Fruit fly (Drosophila melanogaster) whole organism, embryonic: Measurements from ENCODE around the gene Pld3.

Source experiments
- CG10267 ChIP-seq: fragments of 200-800 bp; sonication (Bioruptor generic); optimal IDR thresholded peaks from 2 replicates; lab custom pipeline; 2018; ENCODE audit warnings: missing biosample characterization, mild to moderate bottlenecking, missing genetic modification characterization, moderate library complexity
- CG13296 ChIP-seq: fragments of 200-800 bp; sonication (Bioruptor generic); optimal IDR thresholded peaks from 3 replicates; lab custom pipeline; 2018; ENCODE audit warnings: missing biosample characterization, mild to moderate bottlenecking, missing genetic modification characterization
- CG9437 ChIP-seq: fragments of 200-800 bp; sonication (Bioruptor generic); optimal IDR thresholded peaks from 2 replicates; lab custom pipeline; 2018; ENCODE audit warnings: missing biosample characterization, mild to moderate bottlenecking, missing genetic modification characterization
- Nf-YA ChIP-seq: fragments of 200-800 bp; sonication (Bioruptor generic); IDR thresholded peaks from 2 replicates; pipeline ENCODE4 v1.3.6; 2022; ENCODE audit warnings: missing biosample characterization, missing genetic modification characterization
- Side ChIP-seq: fragments of 200-800 bp; sonication (Bioruptor generic); optimal IDR thresholded peaks from 2 replicates; lab custom pipeline; 2016; ENCODE audit warnings: missing biosample characterization, missing genetic modification characterization
- chif ChIP-seq, 2 experiments: fragments of 200-800 bp; sonication (Bioruptor generic); optimal IDR thresholded peaks; 3 replicates each; lab custom pipeline; 2016; ENCODE audit warnings: missing biosample characterization in 2 of 2, missing genetic modification characterization in 2 of 2
- pzg ChIP-seq: fragments of 200-800 bp; sonication (Bioruptor generic); optimal IDR thresholded peaks from 3 replicates; lab custom pipeline; 2018; ENCODE audit warnings: missing biosample characterization, mild to moderate bottlenecking, missing genetic modification characterization, moderate library complexity
- run ChIP-seq: fragments of 200-800 bp; sonication (Bioruptor generic); optimal IDR thresholded peaks from 3 replicates; lab custom pipeline; 2018; ENCODE audit warnings: missing biosample characterization, mild to moderate bottlenecking, missing genetic modification characterization

dm6 chr2L:21195331-21195730 lies 36.7 kb downstream of the Pld3 start:
- no peak for TF ChIP-seq Side (GFP tag; lab: Kevin White, UChicago)
- no peak for TF ChIP-seq CG9437
- no peak for TF ChIP-seq pzg
- no peak for TF ChIP-seq CG13296
- TF ChIP-seq CG10267 (tag; lab: Kevin White, UChicago) = no peak
- no peak for TF ChIP-seq Nf-YA (GFP tag; lab: Robert Waterston, UW)
- no peak for TF ChIP-seq chif (GFP tag; optimal IDR thresholded peaks at IDR 0.05; lab: Kevin White, UChicago)
- TF ChIP-seq run (tag; lab: Kevin White, UChicago) = no peak
